Fruit fly (Drosophila melanogaster) whole organism, embryonic: ENCODE measurements around the gene Rad60.
A peak's percentile ranks its signal among the peaks of the same experiment; 100 is the strongest.

ENCODE experiments used
- Blimp-1 ChIP-seq: fragments of 200-800 bp; sonication (Bioruptor generic); optimal IDR thresholded peaks from 3 replicates; lab custom pipeline; 2018; ENCODE audit warnings: missing biosample characterization, missing genetic modification characterization, mild to moderate bottlenecking, moderate library complexity, missing genetic modification reagents
- CG15479 ChIP-seq: fragments of 200-800 bp; sonication (Bioruptor generic); optimal IDR thresholded peaks from 3 replicates; lab custom pipeline; 2019; ENCODE audit warnings: missing biosample characterization, mild to moderate bottlenecking, missing genetic modification characterization, moderate library complexity
- CG16779 ChIP-seq: fragments of 200-800 bp; sonication (Bioruptor generic); IDR thresholded peaks from 2 replicates; pipeline ENCODE4 v1.3.6; 2022; ENCODE audit warnings: missing biosample characterization, missing genetic modification characterization
- CG17568 ChIP-seq: fragments of 200-800 bp; sonication (Bioruptor generic); optimal IDR thresholded peaks from 2 replicates; lab custom pipeline; 2018; ENCODE audit warnings: missing biosample characterization, mild to moderate bottlenecking, missing genetic modification characterization, moderate library complexity
- CG1832 ChIP-seq: fragments of 200-800 bp; sonication (Bioruptor generic); optimal IDR thresholded peaks from 2 replicates; lab custom pipeline; 2017; ENCODE audit warnings: missing biosample characterization, mild to moderate bottlenecking, missing genetic modification characterization, inconsistent platforms
- CG2199 ChIP-seq: fragments of 200-800 bp; sonication (Bioruptor generic); IDR thresholded peaks from 3 replicates; pipeline ENCODE4 v1.3.6; 2022; ENCODE audit warnings: missing biosample characterization, missing genetic modification characterization
- CG6791 ChIP-seq: fragments of 200-800 bp; sonication (Bioruptor generic); IDR thresholded peaks from 3 replicates; pipeline ENCODE4 v1.3.6; 2022; ENCODE audit warnings: missing biosample characterization, missing genetic modification characterization; ENCODE audit not compliant: partially characterized antibody
- CG8765 ChIP-seq: fragments of 200-800 bp; sonication (Bioruptor generic); IDR thresholded peaks from 2 replicates; pipeline ENCODE4 v1.3.6; 2022; ENCODE audit warnings: missing biosample characterization, missing genetic modification characterization
- CG8924 ChIP-seq: fragments of 200-800 bp; optimal IDR thresholded peaks from 3 replicates; lab custom pipeline; 2019; ENCODE audit warnings: missing biosample characterization, mild to moderate bottlenecking, missing genetic modification characterization, moderate library complexity
- Deaf1 ChIP-seq: fragments of 200-800 bp; optimal IDR thresholded peaks from 3 replicates; lab custom pipeline; 2019; ENCODE audit warnings: missing biosample characterization, mild to moderate bottlenecking, missing genetic modification characterization, moderate library complexity
- Doc2 ChIP-seq: fragments of 200-800 bp; sonication (Bioruptor generic); IDR thresholded peaks from 2 replicates; pipeline ENCODE4 v1.3.6; 2022; ENCODE audit warnings: missing biosample characterization, missing genetic modification characterization
- Ets65A ChIP-seq: fragments of 200-800 bp; sonication (Bioruptor generic); peaks from one replicate; lab custom pipeline; 2016; ENCODE audit warnings: missing biosample characterization, missing genetic modification characterization
- HLH4C ChIP-seq: fragments of 200-800 bp; sonication (Bioruptor generic); IDR thresholded peaks from 3 replicates; pipeline ENCODE4 v1.3.6; 2022; ENCODE audit warnings: missing biosample characterization, missing genetic modification characterization; ENCODE audit not compliant: partially characterized antibody
- MBD-R2 ChIP-seq: fragments of 200-800 bp; sonication (Bioruptor generic); IDR thresholded peaks from 2 replicates; pipeline ENCODE4 v1.3.6; 2022; ENCODE audit warnings: missing biosample characterization, missing genetic modification characterization
- Med ChIP-seq: fragments of 200-800 bp; sonication (Bioruptor generic); peaks from one replicate; lab custom pipeline; 2016; ENCODE audit warnings: missing biosample characterization, missing genetic modification characterization, mild to moderate bottlenecking, inconsistent platforms, moderate library complexity
- NC2α ChIP-seq: fragments of 200-800 bp; sonication (Bioruptor generic); optimal IDR thresholded peaks from 2 replicates; lab custom pipeline; 2016; ENCODE audit warnings: missing biosample characterization, missing genetic modification characterization
- PHDP ChIP-seq: fragments of 200-800 bp; sonication (Bioruptor generic); optimal IDR thresholded peaks from 3 replicates; lab custom pipeline; 2018; ENCODE audit warnings: missing biosample characterization, mild to moderate bottlenecking, missing genetic modification characterization, moderate library complexity
- Trl ChIP-seq, 3 experiments: fragments of >200 bp in 2 of 3; fragments of 200-800 bp in 1 of 3; sonication (Bioruptor generic) in 1 of 3; optimal IDR thresholded peaks; 2 replicates in 1 of 3; 3 replicates in 2 of 3; lab custom pipeline; 2016 to 2017; ENCODE audit warnings: missing biosample characterization in 1 of 3, missing genetic modification characterization in 1 of 3
- Usf ChIP-seq: fragments of 200-800 bp; sonication (Bioruptor generic); optimal IDR thresholded peaks from 2 replicates; lab custom pipeline; 2017; ENCODE audit warnings: missing genotype, missing biosample characterization, missing genetic modification characterization
- abd-A ChIP-seq: fragments of 200-800 bp; sonication (Bioruptor generic); optimal IDR thresholded peaks from 3 replicates; lab custom pipeline; 2019; ENCODE audit warnings: missing biosample characterization, mild to moderate bottlenecking, missing genetic modification characterization, moderate library complexity
- ash1 ChIP-seq: fragments of 200-800 bp; sonication (Bioruptor generic); optimal IDR thresholded peaks from 2 replicates; lab custom pipeline; 2018; ENCODE audit warnings: missing biosample characterization, mild to moderate bottlenecking, missing genetic modification characterization
- crol ChIP-seq: fragments of 200-800 bp; sonication (Bioruptor generic); IDR thresholded peaks from 2 replicates; pipeline ENCODE4 v1.3.6; 2022; ENCODE audit warnings: missing biosample characterization, missing genetic modification characterization
- crp ChIP-seq, 2 experiments: fragments of 200-800 bp; sonication (Bioruptor generic); optimal IDR thresholded peaks; 2 replicates in 1 of 2; 3 replicates in 1 of 2; lab custom pipeline; 2017; ENCODE audit warnings: missing biosample characterization in 2 of 2, missing genetic modification characterization in 2 of 2, mild to moderate bottlenecking in 1 of 2, moderate library complexity in 1 of 2
- dmrt99B ChIP-seq: fragments of 200-800 bp; sonication (Bioruptor generic); optimal IDR thresholded peaks from 2 replicates; lab custom pipeline; 2018; ENCODE audit warnings: missing biosample characterization, mild to moderate bottlenecking, missing genetic modification characterization, moderate library complexity
- ewg ChIP-seq: fragments of 200-800 bp; sonication (Bioruptor generic); optimal IDR thresholded peaks from 3 replicates; lab custom pipeline; 2017; ENCODE audit warnings: mild to moderate bottlenecking, missing biosample characterization, missing genetic modification reagents, missing genetic modification characterization
- fd96Cb ChIP-seq: fragments of 200-800 bp; sonication (Bioruptor generic); optimal IDR thresholded peaks from 2 replicates; lab custom pipeline; 2018; ENCODE audit warnings: missing biosample characterization, mild to moderate bottlenecking, missing genetic modification characterization, moderate library complexity
- hkb ChIP-seq, 2 experiments: fragments of 200-800 bp in 1 of 2; fragments of >200 bp in 1 of 2; sonication (Bioruptor generic) in 1 of 2; IDR thresholded peaks in 1 of 2; optimal IDR thresholded peaks in 1 of 2; 2 replicates each; pipeline versions ENCODE4 v1.3.6 to Lab custom; 2017 to 2022; ENCODE audit warnings: missing biosample characterization in 1 of 2, missing genetic modification characterization in 1 of 2
- kah ChIP-seq: fragments of 200-800 bp; sonication (Bioruptor generic); optimal IDR thresholded peaks from 2 replicates; lab custom pipeline; 2018; ENCODE audit warnings: missing biosample characterization, mild to moderate bottlenecking, missing genetic modification characterization
- kni ChIP-seq: fragments of 200-800 bp; sonication (Bioruptor generic); optimal IDR thresholded peaks from 3 replicates; lab custom pipeline; 2017; ENCODE audit warnings: mild to moderate bottlenecking, missing biosample characterization, missing genetic modification reagents, missing genetic modification characterization
- mld ChIP-seq: fragments of 200-800 bp; sonication (Bioruptor generic); IDR thresholded peaks from 3 replicates; pipeline ENCODE4 v1.3.6; 2022; ENCODE audit warnings: missing biosample characterization, missing genetic modification characterization; ENCODE audit not compliant: partially characterized antibody
- nerfin-1 ChIP-seq: fragments of 200-800 bp; sonication (Bioruptor generic); optimal IDR thresholded peaks from 3 replicates; lab custom pipeline; 2019; ENCODE audit warnings: missing biosample characterization, mild to moderate bottlenecking, missing genetic modification characterization, moderate library complexity
- nmo ChIP-seq: fragments of 200-800 bp; sonication (Bioruptor generic); optimal IDR thresholded peaks from 2 replicates; lab custom pipeline; 2018; ENCODE audit warnings: missing biosample characterization, mild to moderate bottlenecking, missing genetic modification characterization, moderate library complexity
- scrt ChIP-seq: fragments of 200-800 bp; sonication (Bioruptor generic); optimal IDR thresholded peaks from 2 replicates; lab custom pipeline; 2018; ENCODE audit warnings: missing biosample characterization, mild to moderate bottlenecking, missing genetic modification characterization, moderate library complexity
- so ChIP-seq: fragments of 200-800 bp; sonication (Bioruptor generic); IDR thresholded peaks from 3 replicates; pipeline ENCODE4 v1.3.6; 2022; ENCODE audit warnings: missing biosample characterization, missing genetic modification characterization
- twi ChIP-seq: fragments of 200-800 bp; optimal IDR thresholded peaks from 2 replicates; lab custom pipeline; 2019; ENCODE audit warnings: missing biosample characterization, mild to moderate bottlenecking, missing genetic modification characterization, moderate library complexity

Rad60 gene

DNA sequence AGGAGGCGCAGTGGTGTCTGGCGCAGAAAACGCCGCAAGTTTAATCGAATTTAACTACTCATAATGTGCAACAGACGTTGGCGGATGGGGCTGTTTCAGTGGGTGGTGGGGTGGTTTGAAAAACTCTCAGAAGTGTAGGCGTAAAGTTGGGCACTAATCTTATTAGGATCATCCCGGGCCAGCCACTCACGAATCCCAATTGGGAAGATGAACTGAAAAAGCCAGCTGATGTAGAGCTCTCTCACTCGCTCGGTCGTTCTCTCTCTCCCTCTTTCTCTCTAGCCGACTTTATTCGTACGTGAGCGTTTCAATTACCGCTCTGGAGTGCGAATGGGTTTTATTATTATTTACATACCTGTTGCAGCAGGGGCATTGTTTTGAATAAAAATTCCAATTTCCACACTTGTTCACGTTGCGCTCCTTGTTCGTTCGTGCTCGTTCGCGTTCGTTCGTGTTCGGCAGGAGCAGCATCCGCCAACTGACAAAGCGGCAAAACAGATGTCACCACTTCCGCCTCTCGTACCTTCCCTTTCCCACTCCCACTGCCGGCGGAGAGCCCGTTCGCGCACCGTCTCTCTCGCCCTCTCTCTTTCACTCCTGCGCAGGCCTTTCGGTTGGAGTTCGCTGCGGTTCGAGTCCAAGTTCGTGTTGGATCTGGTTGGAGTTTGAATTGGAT lies 27.6 kb upstream of the Rad60 start (continued):
- TF ChIP-seq scrt (GFP tag; lab: Kevin White, UChicago) (peak; percentile 92), nerfin-1 (tag; lab: Kevin White, UChicago) (peak; percentile 40), CG16779 (GFP tag; lab: Robert Waterston, UW) (no peak), twi (tag; lab: Kevin White, UChicago) (peak; percentile 67), CG8765 (GFP tag; lab: Robert Waterston, UW) (0 out of 2 replicates have a peak, but pooled peaks have one; percentile 12), crp (GFP tag; optimal IDR thresholded peaks at IDR 0.05; lab: Kevin White, UChicago) (peak in 1 of 2 experiments; percentile 37), PHDP (tag; lab: Kevin White, UChicago) (no peak), NC2α (GFP tag; lab: Kevin White, UChicago) (no peak), hkb (optimal IDR thresholded peaks at IDR 0.05; lab: Kevin White, UChicago) (no peak), hkb (GFP tag; IDR thresholded peaks at IDR 0.05; lab: Robert Waterston, UW) (peak; percentile 23; the same call in 1 of the 2 replicates), Ets65A (GFP tag; lab: Kevin White, UChicago) (peak; percentile 90), abd-A (tag; lab: Kevin White, UChicago) (peak; percentile 57), HLH4C (GFP tag; lab: Robert Waterston, UW) (0 out of 3 replicates have a peak, but pooled peaks have one; percentile 20), CG17568 (GFP tag; lab: Kevin White, UChicago) (no peak), MBD-R2 (GFP tag; lab: Robert Waterston, UW) (no peak), ewg (GFP tag; lab: Kevin White, UChicago) (peak; percentile 58), so (GFP tag; lab: Robert Waterston, UW) (peak; percentile 29; the same call in 1 of the 3 replicates), ash1 (GFP tag; lab: Kevin White, UChicago) (no peak), nmo (no peak), CG1832 (GFP tag; lab: Kevin White, UChicago) (peak; percentile 90), crol (GFP tag; lab: Robert Waterston, UW) (peak; percentile 31; the same call in 1 of the 2 replicates), Med (GFP tag; lab: Kevin White, UChicago) (peak; percentile 33), Trl (optimal IDR thresholded peaks at IDR 0.05; lab: Kevin White, UChicago) (peak; percentile 48 to 50), Trl (GFP tag; optimal IDR thresholded peaks at IDR 0.05; lab: Kevin White, UChicago) (no peak), CG15479 (GFP tag; lab: Kevin White, UChicago) (peak; percentile 87), kni (GFP tag; lab: Kevin White, UChicago) (peak; percentile 2), Deaf1 (peak; percentile 93)

DNA sequence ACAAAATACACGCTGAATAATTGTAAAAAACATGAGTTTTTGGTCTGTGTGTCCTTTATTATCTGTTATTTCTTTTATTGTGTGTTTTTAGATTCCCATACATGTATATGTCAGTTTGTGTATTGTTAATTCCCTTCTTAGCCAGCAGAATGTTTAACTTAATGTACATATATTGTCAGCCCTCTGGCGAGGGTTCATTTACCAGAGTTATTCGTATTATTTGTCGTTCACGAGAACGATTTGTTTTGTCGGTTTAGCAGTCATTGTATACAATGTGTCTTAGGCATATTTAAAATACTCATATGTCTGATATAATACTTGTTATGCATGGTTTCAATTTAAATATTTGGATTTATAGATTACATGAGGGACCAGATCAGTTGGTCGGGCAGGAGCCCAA lies 9.3 kb upstream of the Rad60 start:
- TF ChIP-seq CG2199 (GFP tag; lab: Robert Waterston, UW) (peak; percentile 92), Usf (GFP tag; lab: Kevin White, UChicago) (no peak)

DNA sequence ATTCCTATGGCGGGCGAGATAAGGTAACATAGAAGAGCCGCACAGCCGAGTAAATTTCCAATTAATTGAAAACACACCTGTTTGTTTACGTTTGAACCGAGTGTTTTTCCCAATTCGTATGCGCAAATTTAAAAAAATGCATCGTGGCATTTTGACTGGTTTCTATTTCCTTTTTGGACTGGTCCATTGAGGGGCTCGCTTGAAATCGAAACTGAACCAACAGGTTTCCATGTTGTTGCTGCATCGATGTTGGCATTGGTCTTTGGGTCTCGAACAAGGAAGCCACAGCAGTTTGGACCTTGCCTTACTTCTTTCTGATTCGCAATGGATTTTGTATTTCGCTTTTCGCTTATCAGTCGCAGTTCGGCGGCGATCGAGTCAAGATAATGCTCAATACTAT lies 7.2 kb upstream of the Rad60 start:
- TF ChIP-seq kah = peak; percentile 69
- TF ChIP-seq Doc2 (GFP tag; lab: Robert Waterston, UW) = no peak
- TF ChIP-seq dmrt99B (tag; lab: Kevin White, UChicago) = no peak
- peak; percentile 77 for TF ChIP-seq Blimp-1
- TF ChIP-seq CG8924 (tag; lab: Kevin White, UChicago) = no peak
- no peak for TF ChIP-seq CG6791 (GFP tag; lab: Robert Waterston, UW)
- TF ChIP-seq fd96Cb (tag; lab: Kevin White, UChicago) = no peak
- no peak for TF ChIP-seq mld (GFP tag; lab: Robert Waterston, UW)
- TF ChIP-seq, all 482 proteins: peak for 2
